Worm (Caenorhabditis elegans): ENCODE data around the gene abhd-3.2.

Gene abhd-3.2

DNA sequence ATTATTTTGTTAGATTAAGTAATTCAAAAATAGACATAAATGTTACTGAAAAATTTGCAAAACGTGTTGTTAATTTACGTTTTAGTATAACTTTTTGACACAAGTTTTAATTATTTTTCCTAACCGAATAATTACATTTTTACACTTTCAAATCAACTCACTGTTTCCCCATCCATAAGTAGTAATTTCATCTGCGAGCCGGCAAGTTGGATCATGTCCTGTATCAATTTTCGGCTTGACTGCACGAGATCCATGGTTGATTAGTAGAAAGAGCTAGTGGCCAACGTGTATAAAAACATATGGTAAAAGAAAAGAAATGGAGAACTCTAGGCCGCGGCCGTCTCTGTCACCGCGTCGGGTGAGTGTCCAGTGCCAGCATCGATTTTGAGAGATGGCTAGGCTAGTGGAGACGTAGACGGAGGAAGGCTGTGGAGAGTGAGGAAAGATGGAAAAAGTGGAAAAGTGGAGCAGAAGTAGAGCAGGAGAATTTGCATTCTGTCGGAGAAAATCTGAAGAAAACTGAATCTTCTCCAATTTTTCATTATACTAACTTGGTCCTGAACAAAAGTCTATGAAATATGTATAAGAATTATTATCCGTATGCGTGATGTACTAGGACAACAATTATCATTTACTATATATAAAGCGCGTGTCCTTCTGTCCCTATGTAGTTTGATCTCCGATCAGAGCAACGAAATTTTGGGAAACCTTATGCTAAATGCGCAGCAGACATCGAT lies 3.1 kb downstream of the abhd-3.2 start, which contains the start of gene vps-45:
Gene vps-45, minus strand, starts transcription at position 350 of the 737 bp plus-strand sequence.
- TF ChIP-seq ztf-23 (GFP tag; IDR thresholded peaks at IDR 0.05) (no peak), med-1 (GFP tag; optimal IDR thresholded peaks at IDR 0.05; ENCODE audit: insufficient read depth) (no peak), T22C8.4 (GFP tag; IDR thresholded peaks at IDR 0.05) (peak; percentile 78; the same call in 1 of the 2 replicates)

DNA sequence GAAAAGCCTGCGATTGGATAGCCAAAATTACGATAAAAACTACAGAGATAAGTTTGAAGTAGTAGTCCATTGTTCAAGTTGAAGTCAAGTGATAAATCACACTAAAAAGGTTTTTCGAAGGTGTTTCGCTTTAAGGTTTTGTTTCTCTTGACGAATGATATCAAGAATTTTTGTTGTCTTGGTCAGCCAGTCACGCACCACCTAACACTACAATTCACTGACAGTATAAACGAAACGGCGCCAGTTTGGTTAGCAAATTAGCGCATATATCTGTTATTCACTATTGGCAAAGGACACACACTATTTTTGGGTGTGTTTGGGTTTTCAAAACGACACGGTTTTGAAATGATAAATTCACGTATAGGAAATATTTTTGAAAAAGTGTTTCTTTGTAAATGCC lies 7.7 kb downstream of the abhd-3.2 start, which contains the start of gene C44C1.6:
Gene C44C1.6, minus strand, starts transcription at position 199 of the 400 bp plus-strand sequence.
- TF ChIP-seq flt-1 (GFP tag; IDR thresholded peaks at IDR 0.05), result no peak

DNA sequence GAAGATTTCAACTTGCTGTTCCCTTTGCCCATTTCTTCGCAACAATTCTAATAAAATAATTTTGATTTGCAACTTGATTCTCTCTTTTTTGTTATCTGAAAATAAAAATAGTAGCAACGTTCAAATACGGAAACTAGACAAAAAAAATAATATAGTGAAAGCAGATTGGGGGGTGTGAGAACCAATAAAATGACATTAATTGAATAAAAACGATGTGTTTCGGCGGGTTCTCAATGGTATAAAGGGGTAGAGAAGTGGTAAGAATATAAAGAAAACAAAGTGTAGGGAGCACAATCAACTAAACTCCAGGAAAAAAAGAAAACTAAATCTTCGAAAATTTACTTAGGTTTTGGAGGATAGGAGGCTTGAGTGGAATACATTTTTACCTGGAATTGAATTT lies 14.6 kb downstream of the abhd-3.2 start, which contains the start of gene ncs-1:
Gene ncs-1, minus strand, starts transcription at position 101 of the 400 bp plus-strand sequence.
- TF ChIP-seq klf-2 (GFP tag; conservative IDR thresholded peaks at IDR 0.05) (no peak), med-1 (GFP tag; optimal IDR thresholded peaks at IDR 0.05; ENCODE audit: insufficient read depth) (no peak), T22C8.4 (GFP tag; IDR thresholded peaks at IDR 0.05) (no peak), flt-1 (GFP tag; IDR thresholded peaks at IDR 0.05) (no peak), ztf-23 (GFP tag; IDR thresholded peaks at IDR 0.05) (no peak), tab-1 (GFP tag; IDR thresholded peaks at IDR 0.05) (no peak), ref-1 (GFP tag; conservative IDR thresholded peaks at IDR 0.05) (no peak), ztf-29 (GFP tag; IDR thresholded peaks at IDR 0.05) (no peak), cog-1 (tag; optimal IDR thresholded peaks at IDR 0.05) (no peak)

DNA sequence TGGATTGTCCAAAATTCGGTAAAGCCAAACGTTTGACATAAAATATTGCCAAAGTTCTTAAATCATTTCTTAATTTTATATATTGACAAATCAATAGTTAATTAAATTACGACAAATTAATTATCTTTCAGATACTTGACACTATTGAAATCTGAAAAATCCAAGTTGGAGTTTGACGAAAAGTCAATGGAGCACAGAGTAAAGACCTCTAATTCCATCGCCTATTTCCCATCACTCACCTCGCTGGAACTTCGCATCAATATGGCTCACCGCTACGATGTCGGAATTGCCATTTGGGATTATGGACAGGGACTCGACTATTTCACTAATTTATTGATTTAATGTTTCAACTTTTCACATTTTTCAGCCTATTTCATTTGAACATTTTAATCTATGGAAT lies 17.7 kb downstream of the abhd-3.2 start:
- TF ChIP-seq klf-2 (GFP tag; conservative IDR thresholded peaks at IDR 0.05) (no peak), tab-1 (GFP tag; IDR thresholded peaks at IDR 0.05) (no peak), T22C8.4 (GFP tag; IDR thresholded peaks at IDR 0.05) (no peak), ref-1 (GFP tag; conservative IDR thresholded peaks at IDR 0.05) (no peak), flt-1 (GFP tag; IDR thresholded peaks at IDR 0.05) (no peak), ztf-29 (GFP tag; IDR thresholded peaks at IDR 0.05) (no peak), cog-1 (tag; optimal IDR thresholded peaks at IDR 0.05) (no peak), med-1 (GFP tag; optimal IDR thresholded peaks at IDR 0.05; ENCODE audit: insufficient read depth) (no peak), ztf-23 (GFP tag; IDR thresholded peaks at IDR 0.05) (no peak)

DNA sequence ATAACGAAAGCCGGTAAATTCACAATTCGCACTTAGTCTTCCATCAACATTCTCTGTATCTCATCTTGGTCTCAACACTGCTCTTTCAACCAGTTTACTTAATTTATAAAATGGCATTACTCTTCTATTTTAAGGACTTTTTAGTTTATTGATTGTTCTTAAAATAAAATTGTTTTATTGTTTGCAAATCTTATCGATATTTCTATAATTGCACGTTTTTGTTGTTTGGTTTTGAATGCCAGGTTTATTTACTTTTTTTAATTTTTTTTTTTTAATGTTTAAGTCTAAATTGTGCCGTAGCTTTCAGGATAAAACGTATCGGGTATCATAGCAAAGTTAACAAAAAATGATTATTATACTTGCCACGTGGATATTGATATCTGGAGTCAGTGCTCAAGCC lies 20.2 kb downstream of the abhd-3.2 start, which contains the start of gene chil-10:
Gene chil-10, plus strand, starts transcription at position 301 of the 400 bp plus-strand sequence.
- no peak for TF ChIP-seq flt-1 (GFP tag; IDR thresholded peaks at IDR 0.05)
- no peak for TF ChIP-seq ztf-29 (GFP tag; IDR thresholded peaks at IDR 0.05)

DNA sequence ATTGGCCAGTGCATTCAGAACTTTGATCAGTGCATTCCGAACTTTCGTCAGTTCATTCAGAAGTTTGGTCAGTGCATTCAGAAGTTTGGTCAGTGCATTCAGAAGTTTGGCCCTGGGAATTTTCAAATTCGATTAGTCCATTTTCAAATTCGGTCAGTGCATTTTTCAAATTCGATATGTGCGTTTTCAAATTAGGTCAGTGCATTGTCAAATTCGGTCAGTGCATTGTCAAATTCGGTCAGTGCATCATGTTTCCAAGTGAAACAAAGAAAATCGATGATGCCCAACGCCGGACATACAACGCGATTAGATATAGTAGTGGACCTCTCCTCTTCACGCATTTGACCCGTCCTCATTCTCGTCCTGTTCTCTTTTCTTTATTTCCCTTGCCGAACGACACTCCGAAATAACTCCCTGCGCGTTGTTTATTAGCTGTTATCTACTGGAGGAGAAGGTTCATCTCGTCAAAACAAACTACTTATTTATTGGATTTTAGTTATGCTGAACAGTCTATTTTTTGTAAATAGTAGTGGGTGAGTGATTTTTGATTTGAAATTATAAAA lies 23.2 kb downstream of the abhd-3.2 start, which contains the start of gene apm-3:
Gene apm-3, plus strand, starts transcription at position 477 of the 563 bp plus-strand sequence.
- no peak for TF ChIP-seq ref-1 (GFP tag; conservative IDR thresholded peaks at IDR 0.05)
- no peak for TF ChIP-seq med-1 (GFP tag; optimal IDR thresholded peaks at IDR 0.05; ENCODE audit: insufficient read depth)
- no peak for TF ChIP-seq ztf-29 (GFP tag; IDR thresholded peaks at IDR 0.05)
- TF ChIP-seq tab-1 (GFP tag; IDR thresholded peaks at IDR 0.05), result 0 out of 2 replicates have a peak, but pooled peaks have one; percentile 53
- TF ChIP-seq ztf-23 (GFP tag; IDR thresholded peaks at IDR 0.05), result no peak
- TF ChIP-seq flt-1 (GFP tag; IDR thresholded peaks at IDR 0.05), result no peak
- TF ChIP-seq klf-2 (GFP tag; conservative IDR thresholded peaks at IDR 0.05), result no peak
- TF ChIP-seq T22C8.4 (GFP tag; IDR thresholded peaks at IDR 0.05), result 0 out of 2 replicates have a peak, but pooled peaks have one; percentile 17
- TF ChIP-seq cog-1 (tag; optimal IDR thresholded peaks at IDR 0.05), result peak; percentile 36

DNA sequence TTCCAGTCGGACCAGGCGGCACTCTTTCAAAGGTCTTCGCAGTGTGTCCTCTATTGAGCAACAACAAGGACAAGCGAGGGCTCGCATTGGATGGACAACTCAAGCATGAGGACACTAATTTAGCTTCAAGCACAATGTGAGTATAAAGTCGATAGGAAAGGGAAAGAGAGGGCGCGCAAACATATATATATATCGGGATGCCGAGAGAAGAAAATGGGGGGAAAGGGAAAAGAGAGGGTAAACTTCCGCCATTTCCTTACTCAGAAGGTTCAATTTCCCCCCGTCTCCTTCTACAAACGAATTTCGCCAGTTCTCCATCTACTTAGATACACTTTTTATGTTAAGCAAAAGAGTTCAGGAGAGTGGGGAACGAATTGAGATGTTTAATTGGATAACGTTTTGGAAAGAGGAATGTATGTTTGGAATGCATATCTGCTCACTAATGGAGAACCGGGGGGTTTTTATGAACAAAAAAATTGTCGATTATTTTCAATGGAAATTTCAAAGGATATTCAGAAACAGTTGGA lies 25.2 kb downstream of the abhd-3.2 start:
- TF ChIP-seq klf-2 (GFP tag; conservative IDR thresholded peaks at IDR 0.05), result no peak
- peak; percentile 8 for TF ChIP-seq cog-1 (tag; optimal IDR thresholded peaks at IDR 0.05)

DNA sequence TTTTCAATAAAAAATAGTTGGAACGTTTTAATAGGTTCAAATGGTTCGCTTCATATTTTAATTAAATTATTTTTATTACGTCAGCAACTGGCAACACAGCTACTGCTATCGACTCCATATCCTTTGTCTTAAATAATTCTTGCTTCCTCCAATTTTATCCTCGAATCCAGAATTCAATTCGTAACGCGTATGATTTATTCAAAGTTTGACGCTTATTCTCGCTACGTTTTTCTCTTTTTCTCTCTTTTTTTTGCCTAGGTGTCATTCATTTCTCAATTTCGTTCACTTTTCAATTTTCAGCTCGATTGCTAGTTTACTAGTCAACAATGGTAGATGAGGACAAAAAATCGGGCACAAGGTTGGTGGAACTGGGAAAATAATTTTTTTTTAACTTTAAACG lies 27.3 kb downstream of the abhd-3.2 start, which contains the start of gene arr-1:
Gene arr-1, plus strand, starts transcription at position 301 of the 400 bp plus-strand sequence.
- TF ChIP-seq ztf-23 (GFP tag; IDR thresholded peaks at IDR 0.05), result no peak
- TF ChIP-seq tab-1 (GFP tag; IDR thresholded peaks at IDR 0.05), result no peak
- no peak for TF ChIP-seq T22C8.4 (GFP tag; IDR thresholded peaks at IDR 0.05)
- TF ChIP-seq klf-2 (GFP tag; conservative IDR thresholded peaks at IDR 0.05), result no peak
- no peak for TF ChIP-seq ztf-29 (GFP tag; IDR thresholded peaks at IDR 0.05)
- TF ChIP-seq ref-1 (GFP tag; conservative IDR thresholded peaks at IDR 0.05), result no peak
- no peak for TF ChIP-seq cog-1 (tag; optimal IDR thresholded peaks at IDR 0.05)
- TF ChIP-seq med-1 (GFP tag; optimal IDR thresholded peaks at IDR 0.05; ENCODE audit: insufficient read depth), result no peak
- TF ChIP-seq flt-1 (GFP tag; IDR thresholded peaks at IDR 0.05), result no peak

DNA sequence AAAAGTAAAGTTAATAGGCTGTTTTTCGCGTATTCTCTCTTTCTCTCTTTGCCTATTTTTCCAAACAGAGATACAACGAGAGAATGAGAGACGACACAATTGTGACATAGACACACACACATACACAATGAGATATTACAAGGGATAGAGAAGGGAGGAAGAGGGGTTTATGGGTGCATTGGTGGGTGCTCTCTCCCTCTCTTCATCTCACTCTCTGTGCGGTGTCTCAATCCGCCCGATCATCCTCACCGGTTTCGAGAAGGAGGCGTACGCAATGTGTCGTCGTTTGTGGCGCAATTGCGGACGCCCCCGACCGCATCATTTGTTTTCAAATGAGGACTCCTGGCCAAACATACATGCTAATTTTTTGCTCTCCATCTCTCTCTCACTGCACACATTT lies 28.3 kb downstream of the abhd-3.2 start:
- TF ChIP-seq T22C8.4 (GFP tag; IDR thresholded peaks at IDR 0.05) (no peak), cog-1 (tag; optimal IDR thresholded peaks at IDR 0.05) (peak; percentile 96), tab-1 (GFP tag; IDR thresholded peaks at IDR 0.05) (peak; percentile 80), ztf-23 (GFP tag; IDR thresholded peaks at IDR 0.05) (peak; percentile 69; the same call in 1 of the 2 replicates), flt-1 (GFP tag; IDR thresholded peaks at IDR 0.05) (peak; percentile 79), ref-1 (GFP tag; conservative IDR thresholded peaks at IDR 0.05) (no peak), klf-2 (GFP tag; conservative IDR thresholded peaks at IDR 0.05) (peak; percentile 59; the same call in 1 of the 2 replicates), med-1 (GFP tag; optimal IDR thresholded peaks at IDR 0.05; ENCODE audit: insufficient read depth) (no peak), ztf-29 (GFP tag; IDR thresholded peaks at IDR 0.05) (no peak)

DNA sequence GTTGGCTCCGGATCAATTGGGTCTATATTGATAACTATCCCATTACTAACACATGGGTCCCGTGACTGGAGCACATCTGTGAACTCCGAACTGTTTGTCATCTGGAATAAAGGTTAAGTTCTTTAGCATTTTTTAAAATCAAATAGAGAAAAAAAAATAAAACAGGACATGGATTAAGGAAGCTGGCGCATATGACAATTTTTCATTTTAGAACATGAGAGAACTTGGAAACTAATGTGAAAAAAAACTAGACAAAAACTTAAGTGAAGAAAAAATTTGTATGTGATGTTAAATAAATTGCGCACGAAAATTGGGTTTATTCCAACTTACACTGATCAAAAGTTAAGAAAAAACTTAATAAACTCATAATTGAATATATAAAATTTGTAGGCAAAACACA lies 29.0 kb downstream of the abhd-3.2 start, which contains the start of gene sms-2:
Gene sms-2, minus strand, starts transcription at position 101 of the 400 bp plus-strand sequence.
- TF ChIP-seq flt-1 (GFP tag; IDR thresholded peaks at IDR 0.05), result no peak
- TF ChIP-seq ref-1 (GFP tag; conservative IDR thresholded peaks at IDR 0.05), result no peak
- no peak for TF ChIP-seq tab-1 (GFP tag; IDR thresholded peaks at IDR 0.05)
- TF ChIP-seq ztf-29 (GFP tag; IDR thresholded peaks at IDR 0.05), result no peak
- TF ChIP-seq ztf-23 (GFP tag; IDR thresholded peaks at IDR 0.05), result no peak

All from whole organism, midembryonic.